Fruit fly (Drosophila melanogaster) whole organism, embryonic: ENCODE measurements around the gene Nckx30C.
A peak's percentile ranks its signal among the peaks of the same experiment; 100 is the strongest.

Source experiments
- B-H2 ChIP-seq: fragments of 200-800 bp; sonication (Bioruptor generic); optimal IDR thresholded peaks from 2 replicates; lab custom pipeline; 2018; ENCODE audit warnings: missing biosample characterization, mild to moderate bottlenecking, missing genetic modification characterization
- CG10462 ChIP-seq: fragments of 200-800 bp; sonication (Bioruptor generic); optimal IDR thresholded peaks from 2 replicates; lab custom pipeline; 2016; ENCODE audit warnings: missing biosample characterization, missing genetic modification characterization
- CG10959 ChIP-seq: fragments of 200-800 bp; sonication (Bioruptor generic); IDR thresholded peaks from 2 replicates; pipeline ENCODE4 v1.3.6; 2022; ENCODE audit warnings: missing biosample characterization, missing genetic modification characterization
- CG11504 ChIP-seq: fragments of 200-800 bp; sonication (Bioruptor generic); optimal IDR thresholded peaks from 3 replicates; lab custom pipeline; 2019; ENCODE audit warnings: missing biosample characterization, mild to moderate bottlenecking, missing genetic modification characterization, moderate library complexity
- CG14050 ChIP-seq: fragments of 200-800 bp; sonication (Bioruptor generic); IDR thresholded peaks from 3 replicates; pipeline ENCODE4 v1.3.6; 2022; ENCODE audit warnings: missing biosample characterization, missing genetic modification characterization
- CG15269 ChIP-seq: fragments of 200-800 bp; sonication (Bioruptor generic); optimal IDR thresholded peaks from 2 replicates; lab custom pipeline; 2018; ENCODE audit warnings: missing biosample characterization, mild to moderate bottlenecking, missing genetic modification characterization, moderate library complexity
- CG16779 ChIP-seq: fragments of 200-800 bp; sonication (Bioruptor generic); IDR thresholded peaks from 2 replicates; pipeline ENCODE4 v1.3.6; 2022; ENCODE audit warnings: missing biosample characterization, missing genetic modification characterization
- CG1792 ChIP-seq: fragments of 200-800 bp; sonication (Bioruptor generic); optimal IDR thresholded peaks from 2 replicates; lab custom pipeline; 2016; ENCODE audit warnings: missing biosample characterization, missing genetic modification characterization
- CG30020 ChIP-seq: fragments of 200-800 bp; optimal IDR thresholded peaks from 2 replicates; lab custom pipeline; 2019; ENCODE audit warnings: missing biosample characterization, mild to moderate bottlenecking, missing genetic modification characterization, moderate library complexity
- CG30403 ChIP-seq: fragments of 200-800 bp; sonication (Bioruptor generic); optimal IDR thresholded peaks from 3 replicates; lab custom pipeline; 2016; ENCODE audit warnings: missing biosample characterization, missing genetic modification characterization
- CG4328 ChIP-seq: fragments of 200-800 bp; sonication (Bioruptor generic); optimal IDR thresholded peaks from 3 replicates; lab custom pipeline; 2017; ENCODE audit warnings: missing biosample characterization, missing genetic modification reagents, missing genetic modification characterization
- CG4424 ChIP-seq: fragments of 200-800 bp; sonication (Bioruptor generic); optimal IDR thresholded peaks from 3 replicates; lab custom pipeline; 2016; ENCODE audit warnings: missing biosample characterization, missing genetic modification characterization
- CG7556 ChIP-seq: fragments of 200-800 bp; sonication (Bioruptor generic); optimal IDR thresholded peaks from 2 replicates; lab custom pipeline; 2017; ENCODE audit warnings: missing biosample characterization, mild to moderate bottlenecking, missing genetic modification characterization
- CG8290 ChIP-seq, 3 experiments: fragments of 200-800 bp; sonication (Bioruptor generic); optimal IDR thresholded peaks; 2 replicates each; lab custom pipeline; 2016 to 2019; ENCODE audit warnings: missing biosample characterization in 3 of 3, missing genetic modification characterization in 3 of 3, mild to moderate bottlenecking in 2 of 3, moderate library complexity in 1 of 3
- CG8765 ChIP-seq: fragments of 200-800 bp; sonication (Bioruptor generic); IDR thresholded peaks from 2 replicates; pipeline ENCODE4 v1.3.6; 2022; ENCODE audit warnings: missing biosample characterization, missing genetic modification characterization
- CG9437 ChIP-seq: fragments of 200-800 bp; sonication (Bioruptor generic); optimal IDR thresholded peaks from 2 replicates; lab custom pipeline; 2018; ENCODE audit warnings: missing biosample characterization, mild to moderate bottlenecking, missing genetic modification characterization
- Chrac-16 ChIP-seq: fragments of 200-800 bp; sonication (Bioruptor generic); optimal IDR thresholded peaks from 3 replicates; lab custom pipeline; 2016; ENCODE audit warnings: missing biosample characterization, missing genetic modification characterization
- CrebB ChIP-seq: fragments of 200-800 bp; sonication (Bioruptor generic); optimal IDR thresholded peaks from 3 replicates; lab custom pipeline; 2018; ENCODE audit warnings: missing biosample characterization, mild to moderate bottlenecking, missing genetic modification characterization
- Fer3 ChIP-seq: fragments of 200-800 bp; sonication (Bioruptor generic); optimal IDR thresholded peaks from 2 replicates; lab custom pipeline; 2018; ENCODE audit warnings: missing biosample characterization, mild to moderate bottlenecking, missing genetic modification characterization, moderate library complexity
- NC2β ChIP-seq: fragments of 200-800 bp; sonication (Bioruptor generic); optimal IDR thresholded peaks from 2 replicates; lab custom pipeline; 2016; ENCODE audit warnings: missing biosample characterization, missing genetic modification characterization
- Optix ChIP-seq: fragments of 200-800 bp; sonication (Bioruptor generic); IDR thresholded peaks from 3 replicates; pipeline ENCODE4 v1.3.6; 2022; ENCODE audit warnings: missing biosample characterization, missing genetic modification characterization
- Rx ChIP-seq: fragments of 200-800 bp; sonication (Bioruptor generic); IDR thresholded peaks from 2 replicates; pipeline ENCODE4 v1.3.6; 2022; ENCODE audit warnings: missing biosample characterization, missing genetic modification characterization
- YL-1 ChIP-seq: fragments of 200-800 bp; sonication (Bioruptor generic); optimal IDR thresholded peaks from 3 replicates; lab custom pipeline; 2017; ENCODE audit warnings: missing biosample characterization, mild to moderate bottlenecking, missing genetic modification characterization
- abd-A ChIP-seq: fragments of 200-800 bp; sonication (Bioruptor generic); optimal IDR thresholded peaks from 3 replicates; lab custom pipeline; 2019; ENCODE audit warnings: missing biosample characterization, mild to moderate bottlenecking, missing genetic modification characterization, moderate library complexity
- bowl ChIP-seq: fragments of 200-800 bp; sonication (Bioruptor generic); IDR thresholded peaks from 2 replicates; pipeline ENCODE4 v1.3.6; 2022; ENCODE audit warnings: missing biosample characterization, missing genetic modification characterization
- btn ChIP-seq: fragments of 200-800 bp; sonication (Bioruptor generic); optimal IDR thresholded peaks from 2 replicates; lab custom pipeline; 2016; ENCODE audit warnings: missing biosample characterization, missing genetic modification characterization
- dan ChIP-seq: fragments of 200-800 bp; sonication (Bioruptor generic); IDR thresholded peaks from 2 replicates; pipeline ENCODE4 v1.3.6; 2022; ENCODE audit warnings: missing biosample characterization, missing genetic modification characterization
- dpn ChIP-seq, 2 experiments: fragments of 200-800 bp; sonication (Bioruptor generic); optimal IDR thresholded peaks; 3 replicates each; lab custom pipeline; 2016; ENCODE audit warnings: missing biosample characterization in 2 of 2, missing genetic modification characterization in 2 of 2
- en ChIP-seq: fragments of 200-800 bp; sonication (Bioruptor generic); optimal IDR thresholded peaks from 2 replicates; lab custom pipeline; 2016; ENCODE audit warnings: missing biosample characterization, missing genetic modification characterization
- ewg ChIP-seq: fragments of 200-800 bp; sonication (Bioruptor generic); optimal IDR thresholded peaks from 3 replicates; lab custom pipeline; 2017; ENCODE audit warnings: mild to moderate bottlenecking, missing biosample characterization, missing genetic modification reagents, missing genetic modification characterization
- fd64A ChIP-seq: fragments of 200-800 bp; sonication (Bioruptor generic); optimal IDR thresholded peaks from 3 replicates; lab custom pipeline; 2018; ENCODE audit warnings: missing biosample characterization, mild to moderate bottlenecking, missing genetic modification characterization
- gfzf ChIP-seq: fragments of 200-800 bp; sonication (Bioruptor generic); optimal IDR thresholded peaks from 2 replicates; lab custom pipeline; 2016; ENCODE audit warnings: missing biosample characterization, mild to moderate bottlenecking, missing genetic modification characterization, moderate library complexity
- inv ChIP-seq: fragments of 200-800 bp; sonication (Bioruptor generic); IDR thresholded peaks from 2 replicates; pipeline ENCODE4 v1.3.6; 2022; ENCODE audit warnings: missing biosample characterization, missing genetic modification characterization; ENCODE audit not compliant: partially characterized antibody
- jumu ChIP-seq: fragments of 200-800 bp; sonication (Bioruptor generic); optimal IDR thresholded peaks from 3 replicates; lab custom pipeline; 2016; ENCODE audit warnings: missing biosample characterization, missing genetic modification characterization
- knrl ChIP-seq: fragments of 200-800 bp; sonication (Bioruptor generic); IDR thresholded peaks from 3 replicates; pipeline ENCODE4 v1.3.6; 2022; ENCODE audit warnings: missing biosample characterization, missing genetic modification characterization; ENCODE audit not compliant: partially characterized antibody
- lab ChIP-seq: fragments of 200-800 bp; sonication (Bioruptor generic); optimal IDR thresholded peaks from 3 replicates; lab custom pipeline; 2017; ENCODE audit warnings: missing biosample characterization, missing genetic modification characterization, mild to moderate bottlenecking, moderate library complexity, missing genetic modification reagents
- otp ChIP-seq: fragments of 200-800 bp; sonication (Bioruptor generic); IDR thresholded peaks from 3 replicates; pipeline ENCODE4, ENCODE4 v1.3.6; 2022; ENCODE audit warnings: missing biosample characterization, missing genetic modification characterization
- pan ChIP-seq, 4 experiments: fragments of >200 bp in 3 of 4; fragments of 200-800 bp in 1 of 4; sonication (Bioruptor generic) in 1 of 4; optimal IDR thresholded peaks in 3 of 4; IDR thresholded peaks in 1 of 4; 2 replicates each; pipeline versions ENCODE4 v1.3.6 to Lab custom; 2017 to 2022; ENCODE audit warnings: missing biosample characterization in 2 of 4, missing genetic modification characterization in 2 of 4, mixed read lengths in 1 of 4
- pfk ChIP-seq: fragments of 200-800 bp; sonication (Bioruptor generic); optimal IDR thresholded peaks from 2 replicates; lab custom pipeline; 2018; ENCODE audit warnings: missing biosample characterization, mild to moderate bottlenecking, missing genetic modification characterization, moderate library complexity
- psq ChIP-seq: fragments of 200-800 bp; sonication (Bioruptor generic); optimal IDR thresholded peaks from 2 replicates; lab custom pipeline; 2017; ENCODE audit warnings: missing biosample characterization, missing genetic modification characterization
- run ChIP-seq: fragments of 200-800 bp; sonication (Bioruptor generic); optimal IDR thresholded peaks from 3 replicates; lab custom pipeline; 2018; ENCODE audit warnings: missing biosample characterization, mild to moderate bottlenecking, missing genetic modification characterization
- sc ChIP-seq, 3 experiments: fragments of >200 bp in 2 of 3; fragments of 200-800 bp in 1 of 3; sonication (Bioruptor generic) in 1 of 3; optimal IDR thresholded peaks; 2 replicates in 2 of 3; 3 replicates in 1 of 3; lab custom pipeline; 2017; ENCODE audit warnings: mild to moderate bottlenecking in 1 of 3, missing biosample characterization in 1 of 3, missing genetic modification characterization in 1 of 3, missing genetic modification reagents in 1 of 3
- seq ChIP-seq: fragments of 200-800 bp; sonication (Bioruptor generic); IDR thresholded peaks from 2 replicates; pipeline ENCODE4 v1.3.6; 2022; ENCODE audit warnings: missing biosample characterization, missing genetic modification characterization
- ssp ChIP-seq: fragments of 200-800 bp; sonication (Bioruptor generic); IDR thresholded peaks from 2 replicates; pipeline ENCODE4 v1.3.6; 2022; ENCODE audit warnings: missing biosample characterization, missing genetic modification characterization
- ttk ChIP-seq: fragments of 200-800 bp; sonication (Bioruptor generic); IDR thresholded peaks from 2 replicates; pipeline ENCODE4 v2.1.2; 2022; ENCODE audit warnings: missing biosample characterization, missing genetic modification characterization
- zen2 ChIP-seq: fragments of 200-800 bp; sonication (Bioruptor generic); IDR thresholded peaks from 3 replicates; pipeline ENCODE4 v1.3.6; 2022; ENCODE audit warnings: missing biosample characterization, missing genetic modification characterization; ENCODE audit not compliant: partially characterized antibody

The Nckx30C gene

DNA sequence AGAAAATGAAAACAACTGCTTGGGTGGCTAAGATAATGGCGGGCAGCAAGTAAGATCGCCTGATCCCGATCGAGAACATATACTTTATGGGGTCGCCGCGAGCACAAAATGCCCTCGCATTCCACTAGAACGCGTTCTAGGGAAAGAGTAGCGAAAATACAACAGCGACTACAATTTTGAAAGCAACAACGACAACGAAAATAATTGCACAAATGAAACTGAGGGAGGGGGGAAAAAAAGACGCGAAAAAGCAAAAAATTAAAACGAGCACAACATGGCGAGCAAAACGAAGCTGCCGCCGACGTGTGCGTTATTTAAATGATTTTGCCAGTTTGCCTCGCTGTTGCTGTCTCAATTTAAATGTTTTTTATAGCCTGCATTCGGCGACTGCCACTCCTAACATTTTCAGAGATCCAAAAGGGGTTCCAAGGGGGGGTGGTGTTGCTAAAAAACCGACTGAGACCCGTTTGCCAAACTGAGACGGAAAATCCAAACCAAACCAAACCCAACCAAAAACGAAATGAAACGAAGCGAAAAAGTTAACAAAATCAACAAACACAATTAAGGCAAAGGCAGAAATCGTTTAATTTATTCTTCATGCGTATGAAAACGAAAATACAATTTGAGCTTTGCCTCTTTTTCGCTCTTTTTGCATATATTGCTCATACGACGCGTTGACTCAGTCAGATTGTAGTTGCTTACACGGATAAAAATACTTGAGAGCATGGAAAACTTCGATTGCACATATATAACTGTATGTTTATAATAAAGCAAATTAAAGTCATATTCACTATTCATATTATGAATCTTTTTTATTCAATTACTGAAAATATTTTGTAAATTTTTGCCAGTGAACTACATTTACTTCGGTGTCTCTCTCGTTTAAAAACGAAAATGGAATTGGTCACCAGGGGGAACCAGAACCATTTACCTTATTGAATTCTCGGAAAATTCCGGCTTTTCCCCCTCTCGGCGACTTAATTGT lies 53.6 kb downstream of the Nckx30C start (continued):
- TF ChIP-seq ttk (GFP tag; lab: Robert Waterston, UW), result peak; percentile 66; the same call in 1 of the 2 replicates
- TF ChIP-seq otp, result no peak
- TF ChIP-seq lab (GFP tag; lab: Kevin White, UChicago), result peak; percentile 85
- TF ChIP-seq CG11504 (tag; lab: Kevin White, UChicago), result peak; percentile 75
- TF ChIP-seq fd64A (GFP tag; lab: Kevin White, UChicago), result no peak
- peak; percentile 78 for TF ChIP-seq CG30403 (GFP tag; lab: Kevin White, UChicago)
- TF ChIP-seq CG4424, result peak; percentile 26
- TF ChIP-seq jumu (GFP tag; lab: Kevin White, UChicago), result no peak
- peak; percentile 18; the same call in 1 of the 2 replicates for TF ChIP-seq bowl (GFP tag; lab: Robert Waterston, UW)
- no peak for TF ChIP-seq CrebB (tag; lab: Kevin White, UChicago)
- peak; percentile 69 for TF ChIP-seq Fer3
- TF ChIP-seq knrl (GFP tag; lab: Robert Waterston, UW), result no peak
- 0 out of 3 replicates have a peak, but pooled peaks have one; percentile 26 for TF ChIP-seq Optix (GFP tag; lab: Robert Waterston, UW)
- no peak for TF ChIP-seq NC2β
- TF ChIP-seq CG8290 (GFP tag; optimal IDR thresholded peaks at IDR 0.05; lab: Kevin White, UChicago), result no peak
- TF ChIP-seq CG8290 (tag; optimal IDR thresholded peaks at IDR 0.05; lab: Kevin White, UChicago), result peak in 1 of 2 experiments; percentile 23
- no peak; the same call in 1 of the 2 replicates for TF ChIP-seq CG8765 (GFP tag; lab: Robert Waterston, UW)
- TF ChIP-seq btn (GFP tag; lab: Kevin White, UChicago), result no peak
- no peak for TF ChIP-seq B-H2
- TF ChIP-seq dan (GFP tag; lab: Robert Waterston, UW), result no peak
- TF ChIP-seq CG9437 (GFP tag; lab: Kevin White, UChicago), result peak; percentile 41
- TF ChIP-seq CG7556 (GFP tag; lab: Kevin White, UChicago), result peak; percentile 66
- no peak for TF ChIP-seq sc (optimal IDR thresholded peaks at IDR 0.05; lab: Kevin White, UChicago)
- TF ChIP-seq sc (GFP tag; optimal IDR thresholded peaks at IDR 0.05; lab: Kevin White, UChicago), result no peak
- TF ChIP-seq run (tag; lab: Kevin White, UChicago), result no peak
- TF ChIP-seq pfk (GFP tag; lab: Kevin White, UChicago), result no peak
- 0 out of 2 replicates have a peak, but pooled peaks have one; percentile 43 for TF ChIP-seq Rx (GFP tag; lab: Robert Waterston, UW)
- TF ChIP-seq CG30020 (tag; lab: Kevin White, UChicago), result no peak
- no peak for TF ChIP-seq psq (GFP tag; lab: Kevin White, UChicago)
- peak; percentile 48 to 59 for TF ChIP-seq dpn (GFP tag; optimal IDR thresholded peaks at IDR 0.05; lab: Kevin White, UChicago)
- no peak for TF ChIP-seq YL-1
- no peak for TF ChIP-seq Chrac-16 (GFP tag; lab: Kevin White, UChicago)
- no peak for TF ChIP-seq zen2 (GFP tag; lab: Robert Waterston, UW)
- no peak for TF ChIP-seq en
- no peak for TF ChIP-seq gfzf (GFP tag; lab: Kevin White, UChicago)
- TF ChIP-seq CG4328 (GFP tag; lab: Kevin White, UChicago), result no peak
- TF ChIP-seq ewg, result no peak
- peak; percentile 9 for TF ChIP-seq abd-A (tag; lab: Kevin White, UChicago)
- peak; percentile 23 for TF ChIP-seq CG10462 (GFP tag; lab: Kevin White, UChicago)
- no peak for TF ChIP-seq CG10959 (GFP tag; lab: Robert Waterston, UW)
- peak; percentile 74 for TF ChIP-seq CG14050
- TF ChIP-seq inv (GFP tag; lab: Robert Waterston, UW), result no peak
- no peak; the same call in 1 of the 2 replicates for TF ChIP-seq CG16779 (GFP tag; lab: Robert Waterston, UW)
- TF ChIP-seq ssp (GFP tag; lab: Robert Waterston, UW), result peak; percentile 58
- TF ChIP-seq CG15269, result peak; percentile 75
- TF ChIP-seq seq (GFP tag; lab: Robert Waterston, UW), result peak; percentile 82
- TF ChIP-seq CG1792, result no peak
- no peak for TF ChIP-seq pan (optimal IDR thresholded peaks at IDR 0.05; lab: Kevin White, UChicago)
- peak in 1 of 2 experiments; percentile 88 for TF ChIP-seq pan (GFP tag; optimal IDR thresholded peaks at IDR 0.05 in 1 of 2, IDR thresholded peaks at IDR 0.05 in 1 of 2)
